Fruit fly (Drosophila melanogaster): Measurements from ENCODE around the gene Rint1.

dm6 chr3L:7314133-7314532 is 9.3 kb upstream of the Rint1 start:
- TF ChIP-seq CG32121 (GFP tag; IDR thresholded peaks at IDR 0.05) = no peak
- TF ChIP-seq CG17806 (tag; optimal IDR thresholded peaks at IDR 0.05) = no peak
- no peak for TF ChIP-seq CG14655 (GFP tag; optimal IDR thresholded peaks at IDR 0.05)
- TF ChIP-seq Ets98B (GFP tag; IDR thresholded peaks at IDR 0.05) = no peak
- no peak for TF ChIP-seq CG12605 (GFP tag; IDR thresholded peaks at IDR 0.05)
- no peak for TF ChIP-seq CG9948 (tag; optimal IDR thresholded peaks at IDR 0.05)
- TF ChIP-seq rn (GFP tag; IDR thresholded peaks at IDR 0.05) = no peak
- no peak for TF ChIP-seq EcR (GFP tag; optimal IDR thresholded peaks at IDR 0.05)
- TF ChIP-seq CG15710 (tag; optimal IDR thresholded peaks at IDR 0.05) = no peak
- TF ChIP-seq gl (tag; optimal IDR thresholded peaks at IDR 0.05) = no peak
- no peak for TF ChIP-seq CG34367 (tag; optimal IDR thresholded peaks at IDR 0.05)

All from whole organism, pupa.